Fruit fly (Drosophila melanogaster) whole organism, embryonic: ENCODE measurements around the gene CG16972.

Experiments
- Aef1 ChIP-seq: fragments of 200-800 bp; sonication (Bioruptor generic); IDR thresholded peaks from 3 replicates; pipeline ENCODE4 v1.3.6; 2022; ENCODE audit warnings: missing biosample characterization, missing genetic modification characterization
- Bgb ChIP-seq: fragments of 200-800 bp; sonication (Bioruptor generic); IDR thresholded peaks from 2 replicates; pipeline ENCODE4 v1.3.6; 2022; ENCODE audit warnings: missing biosample characterization, missing genetic modification characterization; ENCODE audit not compliant: partially characterized antibody
- CG10321 ChIP-seq: fragments of 200-800 bp; sonication (Bioruptor generic); IDR thresholded peaks from 2 replicates; pipeline ENCODE4 v1.3.6; 2022; ENCODE audit warnings: missing biosample characterization, missing genetic modification characterization
- CG11398 ChIP-seq: fragments of 200-800 bp; sonication (Bioruptor generic); optimal IDR thresholded peaks from 2 replicates; lab custom pipeline; 2016; ENCODE audit warnings: missing biosample characterization, missing genetic modification characterization
- CG11723 ChIP-seq: fragments of 200-800 bp; sonication (Bioruptor generic); optimal IDR thresholded peaks from 2 replicates; lab custom pipeline; 2017; ENCODE audit warnings: missing biosample characterization, mild to moderate bottlenecking, missing genetic modification characterization
- CG12219 ChIP-seq: fragments of 200-800 bp; sonication (Bioruptor generic); optimal IDR thresholded peaks from 3 replicates; lab custom pipeline; 2018; ENCODE audit warnings: missing biosample characterization, mild to moderate bottlenecking, missing genetic modification characterization
- CG1233 ChIP-seq: fragments of 200-800 bp; sonication (Bioruptor generic); optimal IDR thresholded peaks from 4 replicates; lab custom pipeline; 2018; ENCODE audit warnings: missing biosample characterization, mild to moderate bottlenecking, missing genetic modification characterization
- CG13287 ChIP-seq: fragments of 200-800 bp; sonication (Bioruptor generic); IDR thresholded peaks from 2 replicates; pipeline ENCODE4 v1.3.6; 2022; ENCODE audit warnings: missing biosample characterization, missing genetic modification characterization; ENCODE audit not compliant: partially characterized antibody
- CG15696 ChIP-seq: fragments of 200-800 bp; sonication (Bioruptor generic); optimal IDR thresholded peaks from 2 replicates; lab custom pipeline; 2019; ENCODE audit warnings: missing biosample characterization, mild to moderate bottlenecking, missing genetic modification characterization, moderate library complexity
- CG16815 ChIP-seq: fragments of 200-800 bp; sonication (Bioruptor generic); optimal IDR thresholded peaks from 3 replicates; lab custom pipeline; 2017; ENCODE audit warnings: missing biosample characterization, mild to moderate bottlenecking, missing genetic modification characterization
- CG18476 ChIP-seq: fragments of 200-800 bp; sonication (Bioruptor generic); optimal IDR thresholded peaks from 2 replicates; lab custom pipeline; 2016; ENCODE audit warnings: missing biosample characterization, mild to moderate bottlenecking, missing genetic modification characterization
- CG18764 ChIP-seq: fragments of 200-800 bp; sonication (Bioruptor generic); optimal IDR thresholded peaks from 3 replicates; lab custom pipeline; 2016; ENCODE audit warnings: missing biosample characterization, missing genetic modification characterization
- CG2889 ChIP-seq: fragments of 200-800 bp; sonication (Bioruptor generic); IDR thresholded peaks from 3 replicates; pipeline ENCODE4 v1.3.6; 2022; ENCODE audit warnings: missing biosample characterization, missing genetic modification characterization
- CG3995 ChIP-seq: fragments of 200-800 bp; sonication (Bioruptor generic); optimal IDR thresholded peaks from 3 replicates; lab custom pipeline; 2016; ENCODE audit warnings: missing biosample characterization, missing genetic modification characterization
- CG5953 ChIP-seq: fragments of 200-800 bp; sonication (Bioruptor generic); IDR thresholded peaks from 2 replicates; pipeline ENCODE4 v1.3.6; 2022; ENCODE audit warnings: missing biosample characterization, missing genetic modification characterization
- CG7357 ChIP-seq: fragments of 200-800 bp; sonication (Bioruptor generic); IDR thresholded peaks from 3 replicates; pipeline ENCODE4 v1.3.6; 2022; ENCODE audit warnings: missing biosample characterization, missing genetic modification characterization
- CG8359 ChIP-seq: fragments of 200-800 bp; sonication (Bioruptor generic); optimal IDR thresholded peaks from 2 replicates; lab custom pipeline; 2017; ENCODE audit warnings: missing biosample characterization, mild to moderate bottlenecking, missing genetic modification characterization, borderline replicate concordance
- CG8388 ChIP-seq: fragments of 200-800 bp; sonication (Bioruptor generic); optimal IDR thresholded peaks from 2 replicates; lab custom pipeline; 2019; ENCODE audit warnings: missing biosample characterization, mild to moderate bottlenecking, missing genetic modification characterization, moderate library complexity
- CG9215 ChIP-seq: fragments of 200-800 bp; sonication (Bioruptor generic); IDR thresholded peaks from 2 replicates; pipeline ENCODE4 v1.3.6; 2022; ENCODE audit warnings: missing biosample characterization, missing genetic modification characterization
- CG9797 ChIP-seq: fragments of 200-800 bp; sonication (Bioruptor generic); optimal IDR thresholded peaks from 3 replicates; lab custom pipeline; 2018; ENCODE audit warnings: missing biosample characterization, mild to moderate bottlenecking, missing genetic modification characterization
- CG9817 ChIP-seq: fragments of 200-800 bp; sonication (Bioruptor generic); optimal IDR thresholded peaks from 2 replicates; lab custom pipeline; 2018; ENCODE audit warnings: missing biosample characterization, mild to moderate bottlenecking, missing genetic modification characterization, moderate library complexity
- CG9932 ChIP-seq: fragments of 200-800 bp; sonication (Bioruptor generic); IDR thresholded peaks from 2 replicates; pipeline ENCODE4 v1.3.6; 2022; ENCODE audit warnings: missing biosample characterization, missing genetic modification characterization
- Dek ChIP-seq: fragments of 200-800 bp; sonication (Bioruptor generic); optimal IDR thresholded peaks from 3 replicates; lab custom pipeline; 2019; ENCODE audit warnings: missing biosample characterization, mild to moderate bottlenecking, missing genetic modification characterization, moderate library complexity
- Dfd ChIP-seq, 2 experiments: fragments of >200 bp; optimal IDR thresholded peaks; 2 replicates each; lab custom pipeline; 2017; ENCODE audit warnings: missing biosample characterization in 2 of 2, missing genetic modification characterization in 2 of 2
- Dll ChIP-seq: fragments of 200-800 bp; sonication (Bioruptor generic); IDR thresholded peaks from 4 replicates; pipeline ENCODE4 v1.3.6; 2022; ENCODE audit warnings: missing biosample characterization, missing genetic modification characterization; ENCODE audit not compliant: partially characterized antibody
- Doc2 ChIP-seq: fragments of 200-800 bp; sonication (Bioruptor generic); IDR thresholded peaks from 2 replicates; pipeline ENCODE4 v1.3.6; 2022; ENCODE audit warnings: missing biosample characterization, missing genetic modification characterization
- ERR ChIP-seq: fragments of 200-800 bp; sonication (Bioruptor generic); optimal IDR thresholded peaks from 2 replicates; lab custom pipeline; 2016; ENCODE audit warnings: missing biosample characterization, missing genetic modification characterization
- Fer1 ChIP-seq: fragments of 200-800 bp; sonication (Bioruptor generic); optimal IDR thresholded peaks from 2 replicates; lab custom pipeline; 2017; ENCODE audit warnings: missing biosample characterization, mild to moderate bottlenecking, missing genetic modification characterization
- Hr3 ChIP-seq: fragments of 200-800 bp; sonication (Bioruptor generic); optimal IDR thresholded peaks from 3 replicates; lab custom pipeline; 2016; ENCODE audit warnings: missing biosample characterization, missing genetic modification characterization
- Max ChIP-seq: fragments of 200-800 bp; sonication (Bioruptor generic); optimal IDR thresholded peaks from 2 replicates; lab custom pipeline; 2016; ENCODE audit warnings: missing biosample characterization, mild to moderate bottlenecking, missing genetic modification characterization
- Nf-YC ChIP-seq: fragments of 200-800 bp; optimal IDR thresholded peaks from 3 replicates; lab custom pipeline; 2019; ENCODE audit warnings: missing biosample characterization, mild to moderate bottlenecking, missing genetic modification characterization, moderate library complexity
- NfI ChIP-seq: fragments of 200-800 bp; sonication (Bioruptor generic); optimal IDR thresholded peaks from 3 replicates; lab custom pipeline; 2018; ENCODE audit warnings: missing biosample characterization, mild to moderate bottlenecking, missing genetic modification characterization, moderate library complexity
- Sox102F ChIP-seq: fragments of 200-800 bp; sonication (Bioruptor generic); optimal IDR thresholded peaks from 2 replicates; lab custom pipeline; 2018; ENCODE audit warnings: missing biosample characterization, mild to moderate bottlenecking, missing genetic modification characterization, moderate library complexity
- bcd ChIP-seq: fragments of 200-800 bp; sonication (Bioruptor generic); optimal IDR thresholded peaks from 2 replicates; lab custom pipeline; 2017; ENCODE audit warnings: missing biosample characterization, mild to moderate bottlenecking, missing genetic modification characterization
- danr ChIP-seq: fragments of 200-800 bp; sonication (Bioruptor generic); IDR thresholded peaks from 2 replicates; pipeline ENCODE4 v1.3.6; 2022; ENCODE audit warnings: missing biosample characterization, missing genetic modification characterization
- disco-r ChIP-seq: fragments of 200-800 bp; sonication (Bioruptor generic); optimal IDR thresholded peaks from 2 replicates; lab custom pipeline; 2016; ENCODE audit warnings: missing biosample characterization, missing genetic modification characterization
- ftz-f1 ChIP-seq: fragments of 200-800 bp; sonication (Bioruptor generic); optimal IDR thresholded peaks from 2 replicates; lab custom pipeline; 2016; ENCODE audit warnings: missing biosample characterization, missing genetic modification characterization
- gcm2 ChIP-seq: fragments of 200-800 bp; sonication (Bioruptor generic); optimal IDR thresholded peaks from 2 replicates; lab custom pipeline; 2016; ENCODE audit warnings: missing biosample characterization, missing genetic modification characterization
- nau ChIP-seq: fragments of 200-800 bp; sonication (Bioruptor generic); optimal IDR thresholded peaks from 3 replicates; lab custom pipeline; 2017; ENCODE audit warnings: missing biosample characterization, mild to moderate bottlenecking, missing genetic modification characterization, missing genetic modification reagents
- nmo ChIP-seq: fragments of 200-800 bp; sonication (Bioruptor generic); optimal IDR thresholded peaks from 2 replicates; lab custom pipeline; 2018; ENCODE audit warnings: missing biosample characterization, mild to moderate bottlenecking, missing genetic modification characterization, moderate library complexity
- onecut ChIP-seq: fragments of 200-800 bp; sonication (Bioruptor generic); IDR thresholded peaks from 2 replicates; pipeline ENCODE4 v1.3.6; 2022; ENCODE audit warnings: missing biosample characterization, missing genetic modification characterization
- scrt ChIP-seq: fragments of 200-800 bp; sonication (Bioruptor generic); optimal IDR thresholded peaks from 2 replicates; lab custom pipeline; 2018; ENCODE audit warnings: missing biosample characterization, mild to moderate bottlenecking, missing genetic modification characterization, moderate library complexity
- ssp ChIP-seq: fragments of 200-800 bp; sonication (Bioruptor generic); IDR thresholded peaks from 2 replicates; pipeline ENCODE4 v1.3.6; 2022; ENCODE audit warnings: missing biosample characterization, missing genetic modification characterization
- stc ChIP-seq: fragments of 200-800 bp; sonication (Bioruptor generic); IDR thresholded peaks from 2 replicates; pipeline ENCODE4 v1.3.6; 2022; ENCODE audit warnings: missing biosample characterization, missing genetic modification characterization
- stwl ChIP-seq: fragments of 200-800 bp; sonication (Bioruptor generic); optimal IDR thresholded peaks from 3 replicates; lab custom pipeline; 2018; ENCODE audit warnings: missing biosample characterization, mild to moderate bottlenecking, missing genetic modification characterization, moderate library complexity
- sug ChIP-seq: fragments of 200-800 bp; optimal IDR thresholded peaks from 2 replicates; lab custom pipeline; 2019; ENCODE audit warnings: missing biosample characterization, mild to moderate bottlenecking, missing genetic modification characterization, moderate library complexity
- tin ChIP-seq: fragments of 200-800 bp; sonication (Bioruptor generic); optimal IDR thresholded peaks from 3 replicates; lab custom pipeline; 2016; ENCODE audit warnings: missing biosample characterization, missing genetic modification characterization
- wdn ChIP-seq: fragments of 200-800 bp; sonication (Bioruptor generic); IDR thresholded peaks from 2 replicates; pipeline ENCODE4 v1.3.6; 2022; ENCODE audit warnings: missing biosample characterization, missing genetic modification characterization

Gene CG16972

DNA sequence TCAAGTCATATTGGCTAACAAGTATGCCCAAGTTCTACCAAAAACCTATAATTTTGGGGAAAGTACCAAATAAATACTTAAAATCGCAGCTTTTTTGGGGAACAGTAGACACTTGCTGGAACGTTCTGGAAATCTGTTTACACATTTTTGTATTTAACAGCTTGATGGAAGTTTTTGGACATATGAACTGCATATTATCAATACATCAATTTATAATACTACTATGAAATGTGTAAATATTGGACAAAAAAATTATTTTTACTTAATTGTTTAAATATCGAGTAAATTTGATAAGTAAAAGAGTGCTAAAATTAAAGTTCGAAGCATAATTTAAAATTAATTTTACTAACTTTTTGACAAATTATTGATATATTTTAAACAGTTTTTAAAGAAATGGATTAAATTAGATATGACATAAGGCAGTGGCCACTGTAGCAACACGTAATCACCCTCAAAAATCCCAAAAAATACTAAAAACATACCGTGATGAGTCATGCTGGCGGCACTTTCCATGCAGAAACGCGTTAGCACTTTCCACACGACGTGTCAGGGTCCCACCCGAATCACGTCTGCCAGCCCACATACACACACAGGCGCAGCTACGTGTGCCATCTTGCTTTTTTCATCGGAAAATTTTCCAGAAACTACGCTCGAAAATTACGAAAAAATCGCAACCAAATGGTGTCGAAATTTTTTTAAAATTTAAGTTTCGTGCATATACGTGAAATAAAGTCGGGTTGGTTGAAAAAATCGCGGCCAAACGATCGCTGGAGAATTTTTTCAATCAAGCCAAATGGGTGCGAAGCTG is 37.9 kb downstream of the CG16972 start, which contains the start of gene Sirt1 (continued):
- peak; percentile 82 for TF ChIP-seq CG8388 (GFP tag; lab: Kevin White, UChicago)
- peak; percentile 16 for TF ChIP-seq CG12219 (GFP tag; lab: Kevin White, UChicago)
- peak; percentile 39 for TF ChIP-seq CG8359 (GFP tag; lab: Kevin White, UChicago)
- TF ChIP-seq NfI (GFP tag; lab: Kevin White, UChicago): peak; percentile 81
- peak; percentile 74 for TF ChIP-seq ssp
- peak; percentile 92 for TF ChIP-seq Hr3 (GFP tag; lab: Kevin White, UChicago)
- TF ChIP-seq Nf-YC (tag; lab: Kevin White, UChicago): peak; percentile 85
- TF ChIP-seq disco-r (GFP tag; lab: Kevin White, UChicago): no peak
- TF ChIP-seq danr (GFP tag; lab: Robert Waterston, UW): no peak; the same call in 1 of the 2 replicates
- no peak for TF ChIP-seq ERR (GFP tag; lab: Kevin White, UChicago)
- peak; percentile 82 for TF ChIP-seq Sox102F (GFP tag; lab: Kevin White, UChicago)
- TF ChIP-seq Dfd (GFP tag; optimal IDR thresholded peaks at IDR 0.05; lab: Kevin White, UChicago): no peak
- TF ChIP-seq nau (GFP tag; lab: Kevin White, UChicago): no peak
- TF ChIP-seq bcd (GFP tag; lab: Kevin White, UChicago): peak; percentile 91
- TF ChIP-seq CG1233 (GFP tag; lab: Kevin White, UChicago): peak; percentile 86
- peak; percentile 70 for TF ChIP-seq CG9797 (GFP tag; lab: Kevin White, UChicago)
- TF ChIP-seq gcm2: no peak
- peak; percentile 49 for TF ChIP-seq Max (GFP tag; lab: Kevin White, UChicago)
- peak; percentile 29; the same call in 1 of the 2 replicates for TF ChIP-seq CG5953
- TF ChIP-seq CG11398: no peak
- peak; percentile 65 for TF ChIP-seq Fer1 (GFP tag; lab: Kevin White, UChicago)
- TF ChIP-seq stc (GFP tag; lab: Robert Waterston, UW): peak; percentile 50; the same call in 1 of the 2 replicates
- peak; percentile 54; the same call in 1 of the 3 replicates for TF ChIP-seq CG2889 (GFP tag; lab: Robert Waterston, UW)
- peak; percentile 66 for TF ChIP-seq wdn (GFP tag; lab: Robert Waterston, UW)
- peak; percentile 95 for TF ChIP-seq nmo (GFP tag; lab: Kevin White, UChicago)
- TF ChIP-seq CG9817 (tag; lab: Kevin White, UChicago): peak; percentile 84
- peak; percentile 83 for TF ChIP-seq CG9932 (GFP tag; lab: Robert Waterston, UW)
- no peak for TF ChIP-seq CG13287 (GFP tag; lab: Robert Waterston, UW)
- TF ChIP-seq CG7357: peak; percentile 83
- peak; percentile 41 for TF ChIP-seq scrt (GFP tag; lab: Kevin White, UChicago)
- peak; percentile 18 for TF ChIP-seq stwl (tag; lab: Kevin White, UChicago)
- peak; percentile 55 for TF ChIP-seq CG18476
- TF ChIP-seq onecut (GFP tag; lab: Robert Waterston, UW): peak; percentile 51
- TF ChIP-seq CG9215 (GFP tag; lab: Robert Waterston, UW): peak; percentile 88
- peak; percentile 86 for TF ChIP-seq Dek (tag; lab: Kevin White, UChicago)
- peak; percentile 60 for TF ChIP-seq CG3995 (GFP tag; lab: Kevin White, UChicago)
- TF ChIP-seq ftz-f1 (GFP tag; lab: Kevin White, UChicago): no peak
- TF ChIP-seq Doc2 (GFP tag; lab: Robert Waterston, UW): peak; percentile 8; the same call in 1 of the 2 replicates
- TF ChIP-seq Aef1 (GFP tag; lab: Robert Waterston, UW): peak; percentile 71; the same call in 2 of the 3 replicates
- TF ChIP-seq tin (GFP tag; lab: Kevin White, UChicago): peak; percentile 84
- TF ChIP-seq CG15696: peak; percentile 89
- peak; percentile 89 for TF ChIP-seq sug (tag; lab: Kevin White, UChicago)
- TF ChIP-seq CG18764 (GFP tag; lab: Kevin White, UChicago): peak; percentile 77
- TF ChIP-seq CG11723 (GFP tag; lab: Kevin White, UChicago): peak; percentile 66
- peak; percentile 91 for TF ChIP-seq CG16815
- 0 out of 2 replicates have a peak, but pooled peaks have one; percentile 16 for TF ChIP-seq CG10321 (GFP tag; lab: Robert Waterston, UW)
- TF ChIP-seq Dll (GFP tag; lab: Robert Waterston, UW): no peak; the same call in 3 of the 4 replicates
- TF ChIP-seq Bgb (GFP tag; lab: Robert Waterston, UW): peak; percentile 48; the same call in 1 of the 2 replicates
